Fruit fly (Drosophila melanogaster) whole organism, adult: ENCODE results near the gene Grl36b.

Source experiments
- CG11617 ChIP-seq: fragments of 200-800 bp; sonication (Bioruptor generic); optimal IDR thresholded peaks from 2 replicates; lab custom pipeline; 2017; ENCODE audit warnings: mild to moderate bottlenecking, missing biosample characterization, missing genetic modification reagents, missing genetic modification characterization
- CG12768 ChIP-seq: fragments of 200-800 bp; sonication (Bioruptor generic); optimal IDR thresholded peaks from 2 replicates; lab custom pipeline; 2017; ENCODE audit warnings: missing biosample characterization, missing genetic modification characterization, mild to moderate bottlenecking, moderate library complexity, missing genetic modification reagents
- CG14711 ChIP-seq: fragments of 200-800 bp; sonication (Bioruptor generic); optimal IDR thresholded peaks from 2 replicates; lab custom pipeline; 2018; ENCODE audit warnings: missing biosample characterization, mild to moderate bottlenecking, missing genetic modification characterization, moderate library complexity
- CG1620 ChIP-seq: fragments of 200-800 bp; sonication (Bioruptor generic); optimal IDR thresholded peaks from 2 replicates; lab custom pipeline; 2016; ENCODE audit warnings: missing biosample characterization, missing genetic modification characterization
- CG33017 ChIP-seq: fragments of 200-800 bp; sonication (Bioruptor generic); optimal IDR thresholded peaks from 2 replicates; lab custom pipeline; 2018; ENCODE audit warnings: missing biosample characterization, mild to moderate bottlenecking, missing genetic modification characterization, moderate library complexity
- CG5204 ChIP-seq: fragments of 200-800 bp; sonication (Bioruptor generic); optimal IDR thresholded peaks from 2 replicates; lab custom pipeline; 2016; ENCODE audit warnings: missing biosample characterization, missing genetic modification characterization
- CG7045 ChIP-seq: fragments of 200-800 bp; sonication (Bioruptor generic); optimal IDR thresholded peaks from 2 replicates; lab custom pipeline; 2017; ENCODE audit warnings: missing biosample characterization, mild to moderate bottlenecking, missing genetic modification characterization
- CG7101 ChIP-seq: fragments of 200-800 bp; sonication (Bioruptor generic); optimal IDR thresholded peaks from 2 replicates; lab custom pipeline; 2018; ENCODE audit warnings: missing biosample characterization, mild to moderate bottlenecking, missing genetic modification characterization, moderate library complexity
- Clk ChIP-seq: fragments of 200-800 bp; sonication (Bioruptor generic); optimal IDR thresholded peaks from 2 replicates; lab custom pipeline; 2017; ENCODE audit warnings: missing biosample characterization, missing genetic modification characterization
- Crg-1 ChIP-seq: fragments of 200-800 bp; sonication (Bioruptor generic); optimal IDR thresholded peaks from 2 replicates; lab custom pipeline; 2016; ENCODE audit warnings: missing biosample characterization, missing genetic modification characterization
- Hr96 ChIP-seq: fragments of 200-800 bp; sonication (Bioruptor generic); optimal IDR thresholded peaks from 2 replicates; lab custom pipeline; 2016; ENCODE audit warnings: missing biosample characterization, missing genetic modification characterization
- Mnt ChIP-seq: fragments of 200-800 bp; sonication (Bioruptor generic); optimal IDR thresholded peaks from 2 replicates; lab custom pipeline; 2016; ENCODE audit warnings: missing biosample characterization, mild to moderate bottlenecking, missing genetic modification characterization
- bab1 ChIP-seq: fragments of 200-800 bp; sonication (Bioruptor generic); optimal IDR thresholded peaks from 3 replicates; lab custom pipeline; 2019; ENCODE audit warnings: missing biosample characterization, mild to moderate bottlenecking, missing genetic modification characterization, moderate library complexity
- cic ChIP-seq: fragments of 200-800 bp; sonication (Bioruptor generic); optimal IDR thresholded peaks from 2 replicates; lab custom pipeline; 2017; ENCODE audit warnings: missing biosample characterization, mild to moderate bottlenecking, missing genetic modification characterization, moderate library complexity
- cnc ChIP-seq, 2 experiments: fragments of >200 bp; optimal IDR thresholded peaks; 2 replicates each; lab custom pipeline; 2017
- kay ChIP-seq: fragments of 200-800 bp; sonication (Bioruptor generic); peaks from one replicate; lab custom pipeline; 2016; ENCODE audit warnings: missing biosample characterization, missing genetic modification characterization, borderline replicate concordance
- ovo ChIP-seq: fragments of 200-800 bp; sonication (Bioruptor generic); optimal IDR thresholded peaks from 2 replicates; lab custom pipeline; 2016; ENCODE audit warnings: missing biosample characterization, missing genetic modification characterization
- pad ChIP-seq: fragments of 200-800 bp; sonication (Bioruptor generic); optimal IDR thresholded peaks from 3 replicates; lab custom pipeline; 2017; ENCODE audit warnings: missing biosample characterization, missing genetic modification characterization, mild to moderate bottlenecking, moderate library complexity, missing genetic modification reagents
- tj ChIP-seq: fragments of 200-800 bp; sonication (Bioruptor generic); optimal IDR thresholded peaks from 3 replicates; lab custom pipeline; 2017; ENCODE audit warnings: missing biosample characterization, mild to moderate bottlenecking, missing genetic modification characterization, moderate library complexity
- toe ChIP-seq: fragments of 200-800 bp; sonication (Bioruptor generic); optimal IDR thresholded peaks from 2 replicates; lab custom pipeline; 2016; ENCODE audit warnings: missing biosample characterization, missing genetic modification characterization

Gene Grl36b

dm6 chr2L:18137591-18138247 is 12.2 kb upstream of the Grl36b start, which contains the start of gene kel:
kel (minus strand) TSS chr2L:18138083.
- TF ChIP-seq CG7045 (GFP tag; lab: Kevin White, UChicago), result no peak
- TF ChIP-seq Mnt (GFP tag; lab: Kevin White, UChicago), result peak; percentile 9
- peak; percentile 28 for TF ChIP-seq CG12768 (GFP tag; lab: Kevin White, UChicago)
- no peak for TF ChIP-seq pad (GFP tag; lab: Kevin White, UChicago)
- peak; percentile 26 for TF ChIP-seq CG7101
- TF ChIP-seq Hr96 (GFP tag; lab: Kevin White, UChicago), result no peak
- no peak for TF ChIP-seq Crg-1
- TF ChIP-seq CG5204 (GFP tag; lab: Kevin White, UChicago), result no peak
- TF ChIP-seq ovo (GFP tag; lab: Kevin White, UChicago), result no peak
- peak; percentile 28 for TF ChIP-seq CG33017 (tag; lab: Kevin White, UChicago)
- no peak for TF ChIP-seq CG1620 (GFP tag; lab: Kevin White, UChicago)
- TF ChIP-seq CG11617 (GFP tag; lab: Kevin White, UChicago), result no peak
- TF ChIP-seq cnc (optimal IDR thresholded peaks at IDR 0.05; lab: Kevin White, UChicago), result no peak
- TF ChIP-seq Clk (GFP tag; lab: Kevin White, UChicago), result no peak
- no peak for TF ChIP-seq toe (GFP tag; lab: Kevin White, UChicago)
- peak; percentile 63 for TF ChIP-seq bab1 (GFP tag; lab: Kevin White, UChicago)
- peak; percentile 20 for TF ChIP-seq tj (GFP tag; lab: Kevin White, UChicago)
- TF ChIP-seq CG14711, result peak; percentile 22
- TF ChIP-seq cic, result peak; percentile 4
- TF ChIP-seq kay (GFP tag; lab: Kevin White, UChicago), result no peak

DNA sequence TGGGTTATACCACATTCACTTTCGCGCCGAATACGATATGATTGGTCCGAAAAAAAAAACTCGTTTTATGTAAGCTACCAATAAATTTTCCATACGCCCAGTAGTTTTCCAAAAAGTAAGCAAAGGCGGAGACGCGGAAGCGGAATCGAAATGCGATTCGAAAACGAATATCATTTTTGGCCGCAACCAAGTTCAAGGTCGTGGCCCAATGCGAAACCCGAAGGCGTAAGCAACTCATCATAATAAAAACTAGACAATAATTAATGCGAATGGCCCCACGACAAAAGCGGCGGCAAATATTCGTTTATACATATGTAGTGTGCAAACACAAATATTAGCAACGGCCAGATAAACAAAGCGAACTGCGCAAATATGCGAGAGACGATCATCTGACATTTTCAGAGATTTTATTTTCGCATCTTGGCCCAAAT is 10.9 kb upstream of the Grl36b start:
- peak; percentile 54 for TF ChIP-seq CG11617 (GFP tag; lab: Kevin White, UChicago)
- TF ChIP-seq CG1620 (GFP tag; lab: Kevin White, UChicago), result no peak
- peak; percentile 5 for TF ChIP-seq tj (GFP tag; lab: Kevin White, UChicago)
- peak; percentile 15 for TF ChIP-seq Mnt (GFP tag; lab: Kevin White, UChicago)
- TF ChIP-seq toe (GFP tag; lab: Kevin White, UChicago), result no peak
- no peak for TF ChIP-seq bab1 (GFP tag; lab: Kevin White, UChicago)
- TF ChIP-seq pad (GFP tag; lab: Kevin White, UChicago), result peak; percentile 35
- TF ChIP-seq Hr96 (GFP tag; lab: Kevin White, UChicago), result peak; percentile 41
- TF ChIP-seq CG33017 (tag; lab: Kevin White, UChicago), result peak; percentile 32
- TF ChIP-seq CG12768 (GFP tag; lab: Kevin White, UChicago), result peak; percentile 60
- peak; percentile 40 for TF ChIP-seq Clk (GFP tag; lab: Kevin White, UChicago)
- TF ChIP-seq Crg-1, result peak; percentile 41
- TF ChIP-seq ovo (GFP tag; lab: Kevin White, UChicago), result peak; percentile 28
- TF ChIP-seq CG14711, result peak; percentile 25
- TF ChIP-seq CG7101, result peak; percentile 45
- TF ChIP-seq CG5204 (GFP tag; lab: Kevin White, UChicago), result peak; percentile 17
- TF ChIP-seq cic, result peak; percentile 67
- TF ChIP-seq CG7045 (GFP tag; lab: Kevin White, UChicago), result peak; percentile 75
- no peak for TF ChIP-seq cnc (optimal IDR thresholded peaks at IDR 0.05; lab: Kevin White, UChicago)
- TF ChIP-seq kay (GFP tag; lab: Kevin White, UChicago), result peak; percentile 67

DNA sequence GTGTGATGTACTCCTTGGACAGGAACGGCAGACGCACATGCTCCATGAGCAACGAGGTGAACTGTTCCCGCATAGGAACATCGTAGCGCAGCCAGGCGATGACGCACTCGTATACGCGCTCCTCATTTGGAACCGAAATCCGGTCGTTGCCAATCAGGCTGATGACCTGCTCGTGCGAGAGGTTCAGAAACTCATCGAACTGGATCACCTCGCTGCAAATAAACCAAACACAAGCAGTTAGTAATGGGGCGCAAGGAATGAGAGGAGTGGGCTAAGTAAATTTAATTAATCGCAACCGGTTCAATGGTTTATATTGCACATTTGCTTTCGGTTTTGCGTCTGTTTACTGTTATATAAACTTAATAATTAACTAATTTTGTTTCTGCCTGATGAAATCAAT is 9.1 kb upstream of the Grl36b start:
- no peak for TF ChIP-seq Crg-1
- no peak for TF ChIP-seq Clk (GFP tag; lab: Kevin White, UChicago)
- no peak for TF ChIP-seq Hr96 (GFP tag; lab: Kevin White, UChicago)
- no peak for TF ChIP-seq kay (GFP tag; lab: Kevin White, UChicago)
- no peak for TF ChIP-seq CG11617 (GFP tag; lab: Kevin White, UChicago)
- TF ChIP-seq cic, result no peak
- no peak for TF ChIP-seq pad (GFP tag; lab: Kevin White, UChicago)
- TF ChIP-seq CG5204 (GFP tag; lab: Kevin White, UChicago), result no peak
- TF ChIP-seq CG7045 (GFP tag; lab: Kevin White, UChicago), result no peak
- TF ChIP-seq ovo (GFP tag; lab: Kevin White, UChicago), result no peak
- TF ChIP-seq CG1620 (GFP tag; lab: Kevin White, UChicago), result no peak

DNA sequence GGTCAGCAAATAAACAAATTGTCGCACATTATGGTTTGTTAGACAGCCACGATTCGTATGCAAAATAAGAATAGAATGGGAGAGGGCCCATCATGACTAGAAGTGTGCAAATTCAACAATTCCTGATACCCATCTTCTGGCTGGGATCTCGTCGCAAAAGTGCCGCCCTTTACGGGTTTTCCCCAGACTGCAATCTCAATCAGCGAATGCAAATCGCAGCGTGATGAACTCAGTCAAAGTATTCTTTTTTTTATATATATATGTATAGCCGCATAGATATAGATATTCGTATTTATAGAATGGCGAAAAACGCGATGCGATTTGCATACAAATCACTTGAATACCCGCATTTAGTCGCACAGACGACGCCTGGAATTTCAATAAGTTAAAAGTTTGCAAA is 2.6 kb downstream of the Grl36b start:
- TF ChIP-seq CG5204 (GFP tag; lab: Kevin White, UChicago) (no peak), kay (GFP tag; lab: Kevin White, UChicago) (peak; percentile 76), tj (GFP tag; lab: Kevin White, UChicago) (no peak)

DNA sequence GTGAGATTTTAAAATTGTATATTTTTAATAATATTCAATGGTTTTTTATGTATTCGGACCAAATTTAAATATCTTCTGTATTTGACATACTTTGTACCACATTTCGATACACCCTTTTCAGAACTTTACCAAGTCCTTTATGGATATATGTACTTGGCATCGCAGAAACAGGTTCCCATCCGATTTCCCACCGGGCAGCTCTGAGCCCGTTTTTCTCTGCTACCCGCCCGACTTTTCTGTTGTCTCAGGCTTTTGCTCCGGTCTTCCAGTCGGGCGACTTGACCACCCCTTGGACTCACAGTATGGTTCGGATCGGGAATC is 3.4 kb downstream of the Grl36b start:
- TF ChIP-seq CG5204 (GFP tag; lab: Kevin White, UChicago) (no peak), CG7101 (no peak)

DNA sequence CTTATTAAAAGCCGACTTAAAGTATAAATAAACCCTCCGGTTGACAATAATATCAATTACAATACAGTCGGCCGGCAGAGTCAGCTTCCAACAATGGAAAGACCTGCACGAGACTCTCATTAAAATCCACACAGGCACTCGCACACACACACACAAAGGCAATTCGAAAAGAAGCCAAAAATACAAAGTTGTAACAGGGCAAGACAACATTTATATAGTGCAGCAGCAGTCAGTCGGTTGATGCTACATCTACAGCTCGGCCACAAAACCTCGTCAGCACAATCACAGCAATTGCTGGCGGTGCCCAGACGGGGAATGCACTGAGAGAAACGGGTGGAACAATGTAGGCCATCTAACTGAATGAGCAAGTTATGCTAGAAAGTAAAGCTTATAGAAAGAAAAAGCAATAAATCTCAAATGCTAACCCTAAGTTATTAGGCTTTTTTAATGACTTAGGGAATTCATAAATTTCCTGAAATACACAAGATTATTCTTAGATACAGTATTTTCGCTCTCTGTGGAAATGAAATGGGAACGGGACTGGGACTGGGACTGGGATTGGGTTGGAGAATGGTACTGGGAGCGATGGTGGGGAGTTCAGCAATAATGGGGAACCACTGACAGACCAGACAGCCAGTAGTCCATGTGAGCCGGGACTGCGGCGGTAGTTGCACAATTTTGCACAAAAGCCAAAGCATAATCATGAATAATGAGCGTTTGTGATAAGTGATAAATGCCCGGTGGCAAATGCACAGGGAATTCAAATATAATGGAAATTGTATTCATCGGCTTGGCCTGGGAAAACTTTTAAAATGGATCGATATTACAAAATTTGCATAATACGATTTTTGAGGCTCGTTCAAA is 4.0 kb downstream of the Grl36b start:
- TF ChIP-seq CG11617 (GFP tag; lab: Kevin White, UChicago), result peak; percentile 54
- peak; percentile 37 for TF ChIP-seq CG14711
- peak; percentile 46 for TF ChIP-seq CG12768 (GFP tag; lab: Kevin White, UChicago)
- peak; percentile 91 for TF ChIP-seq tj (GFP tag; lab: Kevin White, UChicago)
- peak; percentile 58 for TF ChIP-seq pad (GFP tag; lab: Kevin White, UChicago)
- no peak for TF ChIP-seq Clk (GFP tag; lab: Kevin White, UChicago)
- no peak for TF ChIP-seq kay (GFP tag; lab: Kevin White, UChicago)
- peak; percentile 36 for TF ChIP-seq toe (GFP tag; lab: Kevin White, UChicago)
- no peak for TF ChIP-seq CG33017 (tag; lab: Kevin White, UChicago)
- TF ChIP-seq CG5204 (GFP tag; lab: Kevin White, UChicago), result peak; percentile 39
- peak; percentile 42 for TF ChIP-seq CG7101
- TF ChIP-seq Hr96 (GFP tag; lab: Kevin White, UChicago), result peak; percentile 67
- peak; percentile 55 for TF ChIP-seq CG7045 (GFP tag; lab: Kevin White, UChicago)
- TF ChIP-seq bab1 (GFP tag; lab: Kevin White, UChicago), result peak; percentile 24
